Worm (Caenorhabditis elegans) whole organism, L4 larva: ENCODE measurements around the gene flp-23.
A peak's percentile ranks its signal among the peaks of the same experiment; 100 is the strongest.

Experiments used
- D1046.2 ChIP-seq: fragments of 200-800 bp; sonication (Bioruptor generic); IDR thresholded peaks from 2 replicates; pipeline ENCODE4 v1.3.6; 2022; ENCODE audit warnings: missing genetic modification characterization, missing compliant biosample characterization
- F44E2.7 ChIP-seq: fragments of 200-800 bp; sonication (Bioruptor generic); IDR thresholded peaks from 2 replicates; pipeline ENCODE4 v2.1.2; 2022; ENCODE audit warnings: missing genetic modification characterization, missing compliant biosample characterization
- F49E8.2 ChIP-seq: sonication (generic microtip); optimal IDR thresholded peaks from 2 replicates; lab custom pipeline; 2016; ENCODE audit warnings: missing compliant biosample characterization, mild to moderate bottlenecking, missing genetic modification characterization, borderline replicate concordance
- R02D3.7 ChIP-seq: fragments of 150-350 bp; sonication (generic microtip); optimal IDR thresholded peaks from 3 replicates; lab custom pipeline; 2014; ENCODE audit warnings: missing biosample characterization, missing genetic modification characterization
- T20F7.1 ChIP-seq: fragments of 200-800 bp; sonication (Bioruptor generic); optimal IDR thresholded peaks from 2 replicates; lab custom pipeline; 2018; ENCODE audit warnings: mild to moderate bottlenecking, missing genetic modification characterization, missing compliant biosample characterization
- T26A8.4 ChIP-seq: fragments of 200-800 bp; sonication (Bioruptor generic); IDR thresholded peaks from 2 replicates; pipeline ENCODE4 v1.3.6; 2022; ENCODE audit warnings: missing genetic modification characterization, missing compliant biosample characterization
- Y105C5A.15 ChIP-seq: fragments of 200-800 bp; sonication (Bioruptor generic); IDR thresholded peaks from 2 replicates; pipeline ENCODE4 v1.3.6; 2022; ENCODE audit warnings: missing genetic modification characterization, missing compliant biosample characterization
- aha-1 ChIP-seq: fragments of 150-350 bp; peaks from one replicate; lab custom pipeline; 2014; ENCODE audit warnings: missing biosample characterization, missing genetic modification characterization
- attf-4 ChIP-seq: sonication (generic microtip); optimal IDR thresholded peaks from 3 replicates; lab custom pipeline; 2017; ENCODE audit warnings: missing biosample characterization, missing genetic modification characterization
- ceh-20 ChIP-seq: fragments of 200-800 bp; sonication (Bioruptor generic); IDR thresholded peaks from 2 replicates; pipeline ENCODE4 v1.3.6; 2022; ENCODE audit warnings: missing genetic modification reagents, missing genetic modification characterization, missing compliant biosample characterization
- ceh-82 ChIP-seq: sonication (generic microtip); optimal IDR thresholded peaks from 2 replicates; lab custom pipeline; 2017; ENCODE audit warnings: missing biosample characterization, missing genetic modification characterization
- ces-1 ChIP-seq: fragments of 150-350 bp; sonication (generic microtip); optimal IDR thresholded peaks from 4 replicates; lab custom pipeline; 2014; ENCODE audit warnings: missing biosample characterization, missing genetic modification reagents, missing genetic modification characterization
- ctbp-1 ChIP-seq: fragments of 200-800 bp; sonication (Bioruptor generic); IDR thresholded peaks from 2 replicates; pipeline ENCODE4 v1.3.6; 2022; ENCODE audit warnings: missing genetic modification reagents, missing genetic modification characterization, missing compliant biosample characterization
- daf-16 ChIP-seq, 3 experiments: sonication (generic microtip); optimal IDR thresholded peaks; 2 replicates each; lab custom pipeline; 2016 to 2017; ENCODE audit warnings: missing genetic modification characterization in 3 of 3, missing genetic modification reagents in 3 of 3, mild to moderate bottlenecking in 2 of 3, missing compliant biosample characterization in 2 of 3, missing biosample characterization in 1 of 3, moderate library complexity in 1 of 3
- daf-19 ChIP-seq: fragments of 200-800 bp; sonication (Bioruptor generic); conservative IDR thresholded peaks from 2 replicates; pipeline ENCODE4 v1.3.6; 2022; ENCODE audit warnings: missing genetic modification characterization, missing compliant biosample characterization
- daf-8 ChIP-seq: fragments of 200-800 bp; sonication (Bioruptor generic); IDR thresholded peaks from 2 replicates; pipeline ENCODE4 v1.3.6; 2022; ENCODE audit warnings: missing genetic modification characterization, missing compliant biosample characterization
- dmd-6 ChIP-seq: fragments of 200-800 bp; sonication (Bioruptor generic); IDR thresholded peaks from 2 replicates; pipeline ENCODE4 v1.3.6; 2022; ENCODE audit warnings: missing genetic modification reagents, missing genetic modification characterization, missing compliant biosample characterization
- dpl-1 ChIP-seq: fragments of 150-350 bp; optimal IDR thresholded peaks from 2 replicates; lab custom pipeline; 2014; ENCODE audit warnings: missing biosample characterization, missing genetic modification reagents, missing genetic modification characterization
- duxl-1 ChIP-seq: sonication (generic microtip); optimal IDR thresholded peaks from 2 replicates; lab custom pipeline; 2016; ENCODE audit warnings: mild to moderate bottlenecking, missing genetic modification characterization, moderate library complexity, missing compliant biosample characterization; ENCODE audit not compliant: poor library complexity
- dve-1 ChIP-seq: sonication (generic microtip); optimal IDR thresholded peaks from 2 replicates; lab custom pipeline; 2017; ENCODE audit warnings: antibody characterized with exemption, mild to moderate bottlenecking, missing genetic modification characterization, missing compliant biosample characterization; ENCODE audit not compliant: insufficient read depth
- hlh-11 ChIP-seq: fragments of 200-800 bp; sonication (Bioruptor generic); optimal IDR thresholded peaks from 2 replicates; lab custom pipeline; 2018; ENCODE audit warnings: mild to moderate bottlenecking, missing genetic modification characterization, missing compliant biosample characterization
- hlh-30 ChIP-seq: sonication (generic microtip); optimal IDR thresholded peaks from 2 replicates; lab custom pipeline; 2017; ENCODE audit warnings: antibody characterized with exemption, mild to moderate bottlenecking, missing genetic modification characterization, missing compliant biosample characterization; ENCODE audit not compliant: insufficient read depth
- lin-29 ChIP-seq: fragments of 200-800 bp; sonication (Bioruptor generic); IDR thresholded peaks from 2 replicates; pipeline ENCODE4 v1.3.6; 2022; ENCODE audit warnings: missing genetic modification reagents, missing genetic modification characterization, missing compliant biosample characterization
- lsy-2 ChIP-seq, 2 experiments: fragments of 150-350 bp in 1 of 2; sonication (generic microtip) in 1 of 2; optimal IDR thresholded peaks; 2 replicates each; lab custom pipeline; 2014 to 2017; ENCODE audit warnings: missing biosample characterization in 2 of 2, missing genetic modification characterization in 2 of 2
- madf-9 ChIP-seq: fragments of 200-800 bp; sonication (Bioruptor generic); conservative IDR thresholded peaks from 2 replicates; pipeline ENCODE4 v1.3.6; 2022; ENCODE audit warnings: missing genetic modification reagents, missing genetic modification characterization, missing compliant biosample characterization
- mdl-1 ChIP-seq, 2 experiments: fragments of 150-350 bp in 1 of 2; sonication (generic microtip) in 1 of 2; optimal IDR thresholded peaks; 2 replicates each; lab custom pipeline; 2014 to 2017; ENCODE audit warnings: missing biosample characterization in 2 of 2, missing genetic modification characterization in 2 of 2
- mdt-29 ChIP-seq: fragments of 200-800 bp; sonication (Bioruptor generic); IDR thresholded peaks from 2 replicates; pipeline ENCODE4 v1.3.6; 2022; ENCODE audit warnings: missing genetic modification reagents, missing genetic modification characterization, missing compliant biosample characterization
- mep-1 ChIP-seq: fragments of 150-350 bp; sonication (generic microtip); optimal IDR thresholded peaks from 3 replicates; lab custom pipeline; 2014; ENCODE audit warnings: missing biosample characterization, missing genetic modification characterization
- mes-2 ChIP-seq: sonication (generic microtip); optimal IDR thresholded peaks from 2 replicates; lab custom pipeline; 2016; ENCODE audit warnings: missing genotype, mild to moderate bottlenecking, missing genetic modification characterization, missing compliant biosample characterization; ENCODE audit not compliant: poor library complexity, severe bottlenecking
- mxl-3 ChIP-seq: fragments of 200-800 bp; sonication (Bioruptor generic); optimal IDR thresholded peaks from 2 replicates; lab custom pipeline; 2018; ENCODE audit warnings: mild to moderate bottlenecking, missing genetic modification characterization, missing compliant biosample characterization
- nhr-11 ChIP-seq: fragments of 150-350 bp; optimal IDR thresholded peaks from 2 replicates; lab custom pipeline; 2014; ENCODE audit warnings: missing biosample characterization, missing genetic modification characterization
- nhr-111 ChIP-seq: fragments of 200-800 bp; sonication (Bioruptor generic); optimal IDR thresholded peaks from 2 replicates; lab custom pipeline; 2018; ENCODE audit warnings: mild to moderate bottlenecking, missing genetic modification characterization, missing compliant biosample characterization
- nhr-28 ChIP-seq: fragments of 150-350 bp; optimal IDR thresholded peaks from 2 replicates; lab custom pipeline; 2014; ENCODE audit warnings: missing biosample characterization, missing genetic modification characterization
- nhr-48 ChIP-seq: sonication (generic microtip); optimal IDR thresholded peaks from 2 replicates; lab custom pipeline; 2016; ENCODE audit warnings: mild to moderate bottlenecking, missing genetic modification characterization, missing compliant biosample characterization
- nhr-6 ChIP-seq: fragments of 150-350 bp; optimal IDR thresholded peaks from 2 replicates; lab custom pipeline; 2014; ENCODE audit warnings: missing biosample characterization, missing genetic modification characterization
- pha-4 ChIP-seq, 2 experiments: fragments of 150-350 bp in 1 of 2; fragments of 200-800 bp in 1 of 2; sonication (Bioruptor generic) in 1 of 2; IDR thresholded peaks in 1 of 2; optimal IDR thresholded peaks in 1 of 2; 2 replicates each; pipeline versions ENCODE4 v1.3.6 to Lab custom; 2014 to 2022; ENCODE audit warnings: missing genetic modification characterization in 2 of 2, missing genetic modification reagents in 2 of 2, missing biosample characterization in 1 of 2, missing compliant biosample characterization in 1 of 2
- rbr-2 ChIP-seq: sonication (generic microtip); optimal IDR thresholded peaks from 2 replicates; lab custom pipeline; 2016; ENCODE audit warnings: missing genotype, missing genetic modification characterization, missing compliant biosample characterization
- snpc-4 ChIP-seq: fragments of 150-350 bp; optimal IDR thresholded peaks from 2 replicates; lab custom pipeline; 2014; ENCODE audit warnings: missing biosample characterization, missing genetic modification characterization
- spr-1 ChIP-seq: sonication (generic microtip); optimal IDR thresholded peaks from 2 replicates; lab custom pipeline; 2016; ENCODE audit warnings: mild to moderate bottlenecking, missing genetic modification characterization, missing compliant biosample characterization
- tag-97 ChIP-seq: fragments of 200-800 bp; sonication (Bioruptor generic); IDR thresholded peaks from 2 replicates; pipeline ENCODE4 v1.3.6; 2022; ENCODE audit warnings: missing genetic modification characterization, missing compliant biosample characterization
- unc-130 ChIP-seq: sonication (generic microtip); optimal IDR thresholded peaks from 2 replicates; lab custom pipeline; 2016; ENCODE audit warnings: missing genetic modification reagents, missing genetic modification characterization, missing compliant biosample characterization
- unc-39 ChIP-seq: sonication (generic microtip); optimal IDR thresholded peaks from 2 replicates; lab custom pipeline; 2017; ENCODE audit warnings: missing biosample characterization, missing genetic modification characterization
- unc-62 ChIP-seq, 3 experiments: fragments of 150-350 bp in 1 of 3; sonication (generic microtip); optimal IDR thresholded peaks in 2 of 3; peaks in 1 of 3; 1 replicate in 1 of 3; 2 replicates in 2 of 3; lab custom pipeline; 2014 to 2017; ENCODE audit warnings: missing biosample characterization in 3 of 3, missing genetic modification characterization in 3 of 3, missing genetic modification reagents in 3 of 3, missing genotype in 1 of 3

flp-23 gene

ce11 chrIII:8653875-8654386 lies 3.4 kb downstream of the flp-23 start, which contains the start of gene F22B7.9:
Gene F22B7.9 (minus strand): TSS chrIII:8653925.
- no peak for TF ChIP-seq ces-1 (GFP tag; lab: Kevin White, UChicago)
- TF ChIP-seq nhr-6: no peak
- TF ChIP-seq daf-19 (GFP tag; lab: Robert Waterston, UW): no peak
- TF ChIP-seq spr-1 (tag; lab: Kevin White, UChicago): peak; percentile 2
- peak in 1 of 2 experiments; percentile 39 for TF ChIP-seq mdl-1 (tag; optimal IDR thresholded peaks at IDR 0.05; lab: Kevin White, UChicago)
- no peak for TF ChIP-seq lin-29 (GFP tag; lab: Robert Waterston, UW)
- peak; percentile 6 for TF ChIP-seq nhr-48 (tag; lab: Kevin White, UChicago)
- no peak for TF ChIP-seq snpc-4
- TF ChIP-seq daf-16 (GFP tag; optimal IDR thresholded peaks at IDR 0.05; lab: Kevin White, UChicago): no peak
- TF ChIP-seq daf-16 (tag; optimal IDR thresholded peaks at IDR 0.05; lab: Kevin White, UChicago): peak; percentile 67
- peak; percentile 70 for TF ChIP-seq dve-1 (tag; lab: Kevin White, UChicago)
- no peak for TF ChIP-seq duxl-1 (tag; lab: Kevin White, UChicago)
- no peak for TF ChIP-seq pha-4 (GFP tag; IDR thresholded peaks at IDR 0.05; lab: Robert Waterston, UW)
- peak; percentile 39 for TF ChIP-seq pha-4 (tag; optimal IDR thresholded peaks at IDR 0.05; lab: Kevin White, UChicago)
- peak; percentile 38 for TF ChIP-seq nhr-28 (tag; lab: Kevin White, UChicago)
- TF ChIP-seq hlh-30 (tag; lab: Kevin White, UChicago): peak; percentile 65
- TF ChIP-seq dmd-6 (GFP tag; lab: Robert Waterston, UW): peak; percentile 27; the same call in 1 of the 2 replicates
- no peak for TF ChIP-seq tag-97 (GFP tag; lab: Robert Waterston, UW)
- TF ChIP-seq hlh-11 (tag; lab: Kevin White, UChicago): peak; percentile 53
- peak; percentile 83 for TF ChIP-seq aha-1 (tag; lab: Kevin White, UChicago)
- no peak for TF ChIP-seq F49E8.2 (tag; lab: Kevin White, UChicago)

ce11 chrIII:8654400-8654980 lies 3.9 kb downstream of the flp-23 start:
- no peak for TF ChIP-seq ces-1 (GFP tag; lab: Kevin White, UChicago)
- peak in 1 of 2 experiments; percentile 37 for TF ChIP-seq unc-62 (GFP tag; optimal IDR thresholded peaks at IDR 0.05 in 1 of 2; lab: Kevin White, UChicago)
- no peak for TF ChIP-seq unc-62 (tag; optimal IDR thresholded peaks at IDR 0.05; lab: Kevin White, UChicago)
- peak in 1 of 2 experiments; percentile 4 for TF ChIP-seq lsy-2 (tag; optimal IDR thresholded peaks at IDR 0.05; lab: Kevin White, UChicago)
- TF ChIP-seq snpc-4: no peak
- TF ChIP-seq nhr-11 (tag; lab: Kevin White, UChicago): peak; percentile 23
- no peak for TF ChIP-seq dve-1 (tag; lab: Kevin White, UChicago)
- TF ChIP-seq daf-8 (GFP tag; lab: Robert Waterston, UW): no peak
- peak; percentile 6; the same call in 1 of the 2 replicates for TF ChIP-seq dmd-6 (GFP tag; lab: Robert Waterston, UW)
- 0 out of 2 replicates have a peak, but pooled peaks have one; percentile 11 for TF ChIP-seq ceh-20

ce11 chrIII:8655412-8655811 lies 4.8 kb downstream of the flp-23 start:
- TF ChIP-seq D1046.2: no peak
- TF ChIP-seq mes-2 (tag; lab: Kevin White, UChicago): no peak
- no peak for TF ChIP-seq unc-130 (GFP tag; lab: Kevin White, UChicago)
- no peak for TF ChIP-seq dpl-1
- TF ChIP-seq nhr-48 (tag; lab: Kevin White, UChicago): peak; percentile 22
- no peak for TF ChIP-seq R02D3.7
- TF ChIP-seq Y105C5A.15: no peak
- TF ChIP-seq unc-39 (tag; lab: Kevin White, UChicago): no peak
- TF ChIP-seq daf-8 (GFP tag; lab: Robert Waterston, UW): no peak
- TF ChIP-seq mxl-3 (GFP tag; lab: Kevin White, UChicago): no peak
- peak; percentile 59 for TF ChIP-seq hlh-30 (tag; lab: Kevin White, UChicago)
- TF ChIP-seq ctbp-1: no peak
- TF ChIP-seq madf-9 (GFP tag; lab: Robert Waterston, UW): no peak
- TF ChIP-seq mdt-29 (GFP tag; lab: Robert Waterston, UW): no peak
- TF ChIP-seq ceh-82 (tag; lab: Kevin White, UChicago): no peak
- TF ChIP-seq duxl-1 (tag; lab: Kevin White, UChicago): no peak
- no peak for TF ChIP-seq rbr-2 (tag; lab: Kevin White, UChicago)
- no peak for TF ChIP-seq F44E2.7
- no peak for TF ChIP-seq snpc-4
- TF ChIP-seq attf-4: no peak
- peak; percentile 30; the same call in 1 of the 2 replicates for TF ChIP-seq dmd-6 (GFP tag; lab: Robert Waterston, UW)
- TF ChIP-seq mep-1 (tag; lab: Kevin White, UChicago): no peak
- no peak for TF ChIP-seq aha-1 (tag; lab: Kevin White, UChicago)
- no peak for TF ChIP-seq T26A8.4 (GFP tag; lab: Robert Waterston, UW)
- TF ChIP-seq T20F7.1 (GFP tag; lab: Kevin White, UChicago): peak; percentile 6
- TF ChIP-seq nhr-111 (GFP tag; lab: Kevin White, UChicago): no peak
